Fruit fly (Drosophila melanogaster) whole organism, prepupa: Measurements from ENCODE around the gene CG6013.
A peak's percentile ranks its signal among the peaks of the same experiment; 100 is the strongest.

Experiments
- Blimp-1 ChIP-seq: fragments of 200-800 bp; sonication (Bioruptor generic); optimal IDR thresholded peaks from 3 replicates; lab custom pipeline; 2017; ENCODE audit warnings: missing biosample characterization, missing genetic modification characterization, mild to moderate bottlenecking, moderate library complexity, missing genetic modification reagents
- CG10631 ChIP-seq: fragments of 200-800 bp; sonication (Bioruptor generic); optimal IDR thresholded peaks from 2 replicates; lab custom pipeline; 2016; ENCODE audit warnings: missing biosample characterization, missing genetic modification characterization
- CG11294 ChIP-seq: fragments of 200-800 bp; sonication (Bioruptor generic); IDR thresholded peaks from 2 replicates; pipeline ENCODE4 v1.3.6; 2022; ENCODE audit warnings: missing biosample characterization, missing genetic modification characterization
- CG11902 ChIP-seq: fragments of 200-800 bp; sonication (Bioruptor generic); optimal IDR thresholded peaks from 3 replicates; lab custom pipeline; 2016; ENCODE audit warnings: missing biosample characterization, missing genetic modification characterization
- CG1621 ChIP-seq: fragments of 200-800 bp; sonication (Bioruptor generic); optimal IDR thresholded peaks from 3 replicates; lab custom pipeline; 2018; ENCODE audit warnings: missing biosample characterization, mild to moderate bottlenecking, missing genetic modification characterization
- CG16779 ChIP-seq: fragments of 200-800 bp; sonication (Bioruptor generic); optimal IDR thresholded peaks from 3 replicates; lab custom pipeline; 2017; ENCODE audit warnings: missing biosample characterization, mild to moderate bottlenecking, missing genetic modification characterization
- CG3032 ChIP-seq: fragments of 200-800 bp; optimal IDR thresholded peaks from 2 replicates; lab custom pipeline; 2019; ENCODE audit warnings: missing biosample characterization, mild to moderate bottlenecking, missing genetic modification characterization, moderate library complexity
- CG31627 ChIP-seq: fragments of 200-800 bp; sonication (Bioruptor generic); optimal IDR thresholded peaks from 3 replicates; lab custom pipeline; 2016; ENCODE audit warnings: missing biosample characterization, missing genetic modification characterization
- CG32006 ChIP-seq: fragments of 200-800 bp; sonication (Bioruptor generic); optimal IDR thresholded peaks from 3 replicates; lab custom pipeline; 2017; ENCODE audit warnings: missing biosample characterization, mild to moderate bottlenecking, missing genetic modification characterization
- CG34406 ChIP-seq: fragments of 200-800 bp; sonication (Bioruptor generic); optimal IDR thresholded peaks from 3 replicates; lab custom pipeline; 2016; ENCODE audit warnings: missing biosample characterization, missing genetic modification characterization
- CG4318 ChIP-seq: fragments of 200-800 bp; sonication (Bioruptor generic); optimal IDR thresholded peaks from 3 replicates; lab custom pipeline; 2017; ENCODE audit warnings: missing biosample characterization, mild to moderate bottlenecking, missing genetic modification characterization
- CG6163 ChIP-seq: fragments of 200-800 bp; sonication (Bioruptor generic); IDR thresholded peaks from 3 replicates; pipeline ENCODE4 v1.3.6; 2022; ENCODE audit warnings: missing biosample characterization, missing genetic modification characterization
- CG6276 ChIP-seq: fragments of 200-800 bp; sonication (Bioruptor generic); optimal IDR thresholded peaks from 2 replicates; lab custom pipeline; 2017; ENCODE audit warnings: missing biosample characterization, mild to moderate bottlenecking, missing genetic modification characterization
- CG6792 ChIP-seq: fragments of 200-800 bp; sonication (Bioruptor generic); optimal IDR thresholded peaks from 3 replicates; lab custom pipeline; 2016; ENCODE audit warnings: missing biosample characterization, missing genetic modification characterization
- CG6854 ChIP-seq: fragments of 200-800 bp; sonication (Bioruptor generic); optimal IDR thresholded peaks from 2 replicates; lab custom pipeline; 2017; ENCODE audit warnings: missing biosample characterization, mild to moderate bottlenecking, missing genetic modification characterization
- CG8119 ChIP-seq: fragments of 200-800 bp; sonication (Bioruptor generic); IDR thresholded peaks from 3 replicates; pipeline ENCODE4 v1.3.6; 2022; ENCODE audit warnings: missing biosample characterization, missing genetic modification characterization
- CG8319 ChIP-seq: fragments of 200-800 bp; sonication (Bioruptor generic); optimal IDR thresholded peaks from 3 replicates; lab custom pipeline; 2016; ENCODE audit warnings: missing biosample characterization, missing genetic modification characterization
- CG8632 ChIP-seq: fragments of 200-800 bp; sonication (Bioruptor generic); optimal IDR thresholded peaks from 3 replicates; lab custom pipeline; 2016; ENCODE audit warnings: missing biosample characterization, missing genetic modification characterization
- CG9139 ChIP-seq: fragments of 200-800 bp; sonication (Bioruptor generic); optimal IDR thresholded peaks from 3 replicates; lab custom pipeline; 2017; ENCODE audit warnings: missing biosample characterization, mild to moderate bottlenecking, missing genetic modification characterization
- Eip78C ChIP-seq: fragments of 200-800 bp; sonication (Bioruptor generic); peaks from one replicate; lab custom pipeline; 2016; ENCODE audit warnings: missing biosample characterization, missing genetic modification characterization
- Ets21C ChIP-seq: fragments of 200-800 bp; sonication (Bioruptor generic); optimal IDR thresholded peaks from 3 replicates; lab custom pipeline; 2016; ENCODE audit warnings: missing biosample characterization, missing genetic modification characterization
- Hr39 ChIP-seq: fragments of 200-800 bp; sonication (Bioruptor generic); optimal IDR thresholded peaks from 2 replicates; lab custom pipeline; 2016; ENCODE audit warnings: missing biosample characterization, missing genetic modification characterization
- Hr4 ChIP-seq: fragments of 200-800 bp; sonication (Bioruptor generic); optimal IDR thresholded peaks from 3 replicates; lab custom pipeline; 2016; ENCODE audit warnings: missing biosample characterization, missing genetic modification characterization
- Lpt ChIP-seq: fragments of 200-800 bp; sonication (Bioruptor generic); optimal IDR thresholded peaks from 3 replicates; lab custom pipeline; 2016; ENCODE audit warnings: missing biosample characterization, missing genetic modification characterization
- Met ChIP-seq: fragments of 200-800 bp; sonication (Bioruptor generic); optimal IDR thresholded peaks from 3 replicates; lab custom pipeline; 2016; ENCODE audit warnings: missing biosample characterization, missing genetic modification characterization
- OdsH ChIP-seq: fragments of 200-800 bp; sonication (Bioruptor generic); optimal IDR thresholded peaks from 3 replicates; lab custom pipeline; 2016; ENCODE audit warnings: missing biosample characterization, missing genetic modification characterization
- Sox102F ChIP-seq: fragments of 200-800 bp; sonication (Bioruptor generic); optimal IDR thresholded peaks from 2 replicates; lab custom pipeline; 2016; ENCODE audit warnings: missing biosample characterization, mild to moderate bottlenecking, missing genetic modification characterization
- Sox14 ChIP-seq: fragments of 200-800 bp; sonication (Bioruptor generic); optimal IDR thresholded peaks from 3 replicates; lab custom pipeline; 2016; ENCODE audit warnings: missing biosample characterization, missing genetic modification characterization
- Sox15 ChIP-seq: fragments of 200-800 bp; sonication (Bioruptor generic); optimal IDR thresholded peaks from 3 replicates; lab custom pipeline; 2016; ENCODE audit warnings: missing biosample characterization, missing genetic modification characterization
- acj6 ChIP-seq: fragments of 200-800 bp; sonication (Bioruptor generic); optimal IDR thresholded peaks from 3 replicates; lab custom pipeline; 2016; ENCODE audit warnings: missing biosample characterization, missing genetic modification characterization
- cyc ChIP-seq: fragments of 200-800 bp; sonication (Bioruptor generic); optimal IDR thresholded peaks from 3 replicates; lab custom pipeline; 2016; ENCODE audit warnings: missing biosample characterization, missing genetic modification characterization
- dac ChIP-seq: fragments of 200-800 bp; sonication (Bioruptor generic); optimal IDR thresholded peaks from 2 replicates; lab custom pipeline; 2017; ENCODE audit warnings: missing biosample characterization, mild to moderate bottlenecking, missing genetic modification characterization
- dsx ChIP-seq: fragments of 200-800 bp; optimal IDR thresholded peaks from 3 replicates; lab custom pipeline; 2019; ENCODE audit warnings: missing biosample characterization, mild to moderate bottlenecking, missing genetic modification characterization, moderate library complexity; ENCODE audit not compliant: poor library complexity, severe bottlenecking
- esn ChIP-seq: fragments of 200-800 bp; sonication (Bioruptor generic); optimal IDR thresholded peaks from 2 replicates; lab custom pipeline; 2016; ENCODE audit warnings: missing biosample characterization, mild to moderate bottlenecking, missing genetic modification characterization, moderate library complexity
- fkh ChIP-seq: fragments of 200-800 bp; sonication (Bioruptor generic); optimal IDR thresholded peaks from 3 replicates; lab custom pipeline; 2017; ENCODE audit warnings: missing biosample characterization, mild to moderate bottlenecking, missing genetic modification characterization, moderate library complexity
- lz ChIP-seq: fragments of 200-800 bp; sonication (Bioruptor generic); optimal IDR thresholded peaks from 3 replicates; lab custom pipeline; 2016; ENCODE audit warnings: missing biosample characterization, missing genetic modification characterization
- net ChIP-seq: fragments of 200-800 bp; sonication (Bioruptor generic); optimal IDR thresholded peaks from 3 replicates; lab custom pipeline; 2016; ENCODE audit warnings: missing biosample characterization, missing genetic modification characterization
- pdm3 ChIP-seq: fragments of 200-800 bp; sonication (Bioruptor generic); optimal IDR thresholded peaks from 3 replicates; lab custom pipeline; 2016; ENCODE audit warnings: missing biosample characterization, missing genetic modification characterization
- salr ChIP-seq, 2 experiments: fragments of 200-800 bp; sonication (Bioruptor generic); optimal IDR thresholded peaks; 3 replicates each; lab custom pipeline; 2016 to 2018; ENCODE audit warnings: missing biosample characterization in 2 of 2, missing genetic modification characterization in 2 of 2, mild to moderate bottlenecking in 1 of 2
- ss ChIP-seq, 2 experiments: fragments of 200-800 bp; sonication (Bioruptor generic); optimal IDR thresholded peaks; 2 replicates in 1 of 2; 3 replicates in 1 of 2; lab custom pipeline; 2017 to 2018; ENCODE audit warnings: mild to moderate bottlenecking in 2 of 2, missing biosample characterization in 2 of 2, missing genetic modification characterization in 2 of 2, moderate library complexity in 1 of 2
- svp ChIP-seq: fragments of 200-800 bp; sonication (Bioruptor generic); peaks from one replicate; lab custom pipeline; 2016; ENCODE audit warnings: missing biosample characterization, missing genetic modification characterization
- topi ChIP-seq: fragments of 200-800 bp; sonication (Bioruptor generic); optimal IDR thresholded peaks from 3 replicates; lab custom pipeline; 2016; ENCODE audit warnings: missing biosample characterization, missing genetic modification characterization
- vri ChIP-seq: fragments of 200-800 bp; sonication (Bioruptor generic); optimal IDR thresholded peaks from 3 replicates; lab custom pipeline; 2016; ENCODE audit warnings: missing biosample characterization, mild to moderate bottlenecking, missing genetic modification characterization

CG6013 gene

dm6 chr3R:19059285-19059684 lies 28.0 kb downstream of the CG6013 start (continued):
- no peak for TF ChIP-seq CG8632 (GFP tag; lab: Kevin White, UChicago)
- TF ChIP-seq Met (GFP tag; lab: Kevin White, UChicago), result no peak

- no peak for TF ChIP-seq CG9139 (GFP tag; lab: Kevin White, UChicago)
- TF ChIP-seq CG4318 (GFP tag; lab: Kevin White, UChicago), result no peak
- peak; percentile 10 for TF ChIP-seq esn (GFP tag; lab: Kevin White, UChicago)
- TF ChIP-seq Ets21C (GFP tag; lab: Kevin White, UChicago), result no peak
- no peak for TF ChIP-seq CG8119 (GFP tag; lab: Robert Waterston, UW)
- no peak for TF ChIP-seq Sox102F (GFP tag; lab: Kevin White, UChicago)
- no peak for TF ChIP-seq CG16779
- no peak for TF ChIP-seq Blimp-1 (GFP tag; lab: Kevin White, UChicago)
- TF ChIP-seq salr (GFP tag; optimal IDR thresholded peaks at IDR 0.05; lab: Kevin White, UChicago), result no peak
- no peak for TF ChIP-seq Hr39 (GFP tag; lab: Kevin White, UChicago)
- TF ChIP-seq lz (GFP tag; lab: Kevin White, UChicago), result no peak
- TF ChIP-seq vri (GFP tag; lab: Kevin White, UChicago), result peak; percentile 82
- no peak for TF ChIP-seq CG8319 (GFP tag; lab: Kevin White, UChicago)
- no peak for TF ChIP-seq Sox15 (GFP tag; lab: Kevin White, UChicago)
- TF ChIP-seq Eip78C, result peak; percentile 45
- peak in 1 of 2 experiments; percentile 18 for TF ChIP-seq ss (GFP tag; optimal IDR thresholded peaks at IDR 0.05; lab: Kevin White, UChicago)
- TF ChIP-seq CG11294, result no peak
- TF ChIP-seq CG8632 (GFP tag; lab: Kevin White, UChicago), result peak; percentile 0
- no peak for TF ChIP-seq CG6276
- no peak for TF ChIP-seq CG11902 (GFP tag; lab: Kevin White, UChicago)
- peak; percentile 81 for TF ChIP-seq svp
- no peak for TF ChIP-seq CG10631
- no peak for TF ChIP-seq Hr4 (GFP tag; lab: Kevin White, UChicago)
- TF ChIP-seq fkh (GFP tag; lab: Kevin White, UChicago), result peak; percentile 85
Observed at dm6 chr3R:19060173-19060572, 28.9 kb downstream of the CG6013 start.

dm6 chr3R:19062549-19062948 lies 31.2 kb downstream of the CG6013 start:
- peak; percentile 53 for TF ChIP-seq Eip78C
- TF ChIP-seq fkh (GFP tag; lab: Kevin White, UChicago), result no peak
- TF ChIP-seq Lpt (GFP tag; lab: Kevin White, UChicago), result no peak
- peak; percentile 55 for TF ChIP-seq svp

- TF ChIP-seq Sox14 (GFP tag; lab: Kevin White, UChicago) (no peak), lz (GFP tag; lab: Kevin White, UChicago) (no peak), CG3032 (tag; lab: Kevin White, UChicago) (no peak), CG16779 (peak; percentile 5), cyc (GFP tag; lab: Kevin White, UChicago) (no peak), CG31627 (no peak), CG1621 (no peak), net (GFP tag; lab: Kevin White, UChicago) (no peak), Sox102F (GFP tag; lab: Kevin White, UChicago) (peak; percentile 60), Eip78C (peak; percentile 77), fkh (GFP tag; lab: Kevin White, UChicago) (no peak), CG34406 (GFP tag; lab: Kevin White, UChicago) (peak; percentile 40), CG6854 (GFP tag; lab: Kevin White, UChicago) (peak; percentile 88), Blimp-1 (GFP tag; lab: Kevin White, UChicago) (peak; percentile 99), CG8319 (GFP tag; lab: Kevin White, UChicago) (no peak), Sox15 (GFP tag; lab: Kevin White, UChicago) (no peak), CG10631 (no peak), CG11902 (GFP tag; lab: Kevin White, UChicago) (no peak), topi (peak; percentile 37), dsx (GFP tag; lab: Kevin White, UChicago) (no peak), OdsH (GFP tag; lab: Kevin White, UChicago) (no peak), CG32006 (no peak), dac (GFP tag; lab: Kevin White, UChicago) (no peak), CG8632 (GFP tag; lab: Kevin White, UChicago) (peak; percentile 21), CG6163 (peak; percentile 48; the same call in 2 of the 3 replicates), CG6792 (GFP tag; lab: Kevin White, UChicago) (no peak), pdm3 (GFP tag; lab: Kevin White, UChicago) (no peak), CG11294 (no peak), acj6 (GFP tag; lab: Kevin White, UChicago) (no peak), Lpt (GFP tag; lab: Kevin White, UChicago) (no peak), svp (peak; percentile 59)
Observed at dm6 chr3R:19064037-19064664, 32.8 kb downstream of the CG6013 start.
